Worm (Caenorhabditis elegans) whole organism, L4 larva: ENCODE results near the gene atg-4.2.

Source experiments
- F10B5.3 ChIP-seq: sonication (generic microtip); optimal IDR thresholded peaks from 2 replicates; lab custom pipeline; 2016; ENCODE audit warnings: mild to moderate bottlenecking, missing genetic modification characterization, missing compliant biosample characterization
- F37D6.2 ChIP-seq: sonication (generic microtip); optimal IDR thresholded peaks from 2 replicates; lab custom pipeline; 2016; ENCODE audit warnings: mild to moderate bottlenecking, missing genetic modification characterization, missing compliant biosample characterization
- F49E8.2 ChIP-seq: sonication (generic microtip); optimal IDR thresholded peaks from 2 replicates; lab custom pipeline; 2016; ENCODE audit warnings: missing compliant biosample characterization, mild to moderate bottlenecking, missing genetic modification characterization, borderline replicate concordance
- Y105C5A.15 ChIP-seq: fragments of 200-800 bp; sonication (Bioruptor generic); IDR thresholded peaks from 2 replicates; pipeline ENCODE4 v1.3.6; 2022; ENCODE audit warnings: missing genetic modification characterization, missing compliant biosample characterization
- Y48G9A.11 ChIP-seq: fragments of 200-800 bp; sonication (Bioruptor generic); IDR thresholded peaks from 2 replicates; pipeline ENCODE4 v1.3.6; 2022; ENCODE audit warnings: missing genetic modification reagents, missing genetic modification characterization, missing compliant biosample characterization
- Y5F2A.4 ChIP-seq: fragments of 200-800 bp; sonication (Bioruptor generic); optimal IDR thresholded peaks from 2 replicates; lab custom pipeline; 2018; ENCODE audit warnings: mild to moderate bottlenecking, missing genetic modification characterization, missing compliant biosample characterization
- aha-1 ChIP-seq: fragments of 150-350 bp; peaks from one replicate; lab custom pipeline; 2014; ENCODE audit warnings: missing biosample characterization, missing genetic modification characterization
- ceh-20 ChIP-seq: fragments of 200-800 bp; sonication (Bioruptor generic); IDR thresholded peaks from 2 replicates; pipeline ENCODE4 v1.3.6; 2022; ENCODE audit warnings: missing genetic modification reagents, missing genetic modification characterization, missing compliant biosample characterization
- ceh-32 ChIP-seq: sonication (generic microtip); optimal IDR thresholded peaks from 2 replicates; lab custom pipeline; 2016; ENCODE audit warnings: mild to moderate bottlenecking, missing genetic modification characterization, missing compliant biosample characterization; ENCODE audit not compliant: poor library complexity
- ces-1 ChIP-seq: fragments of 150-350 bp; sonication (generic microtip); optimal IDR thresholded peaks from 4 replicates; lab custom pipeline; 2014; ENCODE audit warnings: missing biosample characterization, missing genetic modification reagents, missing genetic modification characterization
- cey-2 ChIP-seq: sonication (generic microtip); optimal IDR thresholded peaks from 3 replicates; lab custom pipeline; 2017; ENCODE audit warnings: missing genetic modification characterization, mild to moderate bottlenecking, missing compliant biosample characterization, antibody characterized with exemption, borderline replicate concordance; ENCODE audit not compliant: insufficient read depth
- dmd-6 ChIP-seq: fragments of 200-800 bp; sonication (Bioruptor generic); IDR thresholded peaks from 2 replicates; pipeline ENCODE4 v1.3.6; 2022; ENCODE audit warnings: missing genetic modification reagents, missing genetic modification characterization, missing compliant biosample characterization
- dmd-9 ChIP-seq: fragments of 200-800 bp; sonication (Bioruptor generic); IDR thresholded peaks from 2 replicates; pipeline ENCODE4 v1.3.6; 2022; ENCODE audit warnings: missing genetic modification reagents, missing genetic modification characterization, missing compliant biosample characterization
- dve-1 ChIP-seq: sonication (generic microtip); optimal IDR thresholded peaks from 2 replicates; lab custom pipeline; 2017; ENCODE audit warnings: antibody characterized with exemption, mild to moderate bottlenecking, missing genetic modification characterization, missing compliant biosample characterization; ENCODE audit not compliant: insufficient read depth
- hlh-30 ChIP-seq: sonication (generic microtip); optimal IDR thresholded peaks from 2 replicates; lab custom pipeline; 2017; ENCODE audit warnings: antibody characterized with exemption, mild to moderate bottlenecking, missing genetic modification characterization, missing compliant biosample characterization; ENCODE audit not compliant: insufficient read depth
- lim-7 ChIP-seq: fragments of 200-800 bp; sonication (Bioruptor generic); IDR thresholded peaks from 2 replicates; pipeline ENCODE4 v1.3.6; 2022; ENCODE audit warnings: missing genetic modification characterization, missing compliant biosample characterization
- lin-1 ChIP-seq: fragments of 200-800 bp; sonication (Bioruptor generic); IDR thresholded peaks from 2 replicates; pipeline ENCODE4 v1.3.6; 2022; ENCODE audit warnings: missing genetic modification reagents, missing genetic modification characterization, missing compliant biosample characterization
- lin-39 ChIP-seq: fragments of 150-350 bp; optimal IDR thresholded peaks from 2 replicates; lab custom pipeline; 2014; ENCODE audit warnings: missing biosample characterization, missing genetic modification reagents, missing genetic modification characterization
- lir-3 ChIP-seq: sonication (generic microtip); optimal IDR thresholded peaks from 2 replicates; lab custom pipeline; 2016; ENCODE audit warnings: mild to moderate bottlenecking, missing genetic modification characterization, missing compliant biosample characterization
- lsy-2 ChIP-seq, 2 experiments: fragments of 150-350 bp in 1 of 2; sonication (generic microtip) in 1 of 2; optimal IDR thresholded peaks; 2 replicates each; lab custom pipeline; 2014 to 2017; ENCODE audit warnings: missing biosample characterization in 2 of 2, missing genetic modification characterization in 2 of 2
- madf-9 ChIP-seq: fragments of 200-800 bp; sonication (Bioruptor generic); conservative IDR thresholded peaks from 2 replicates; pipeline ENCODE4 v1.3.6; 2022; ENCODE audit warnings: missing genetic modification reagents, missing genetic modification characterization, missing compliant biosample characterization
- nhr-102 ChIP-seq: sonication (generic microtip); optimal IDR thresholded peaks from 2 replicates; lab custom pipeline; 2016; ENCODE audit warnings: mild to moderate bottlenecking, missing genetic modification characterization, moderate library complexity, missing compliant biosample characterization
- nhr-11 ChIP-seq: fragments of 150-350 bp; optimal IDR thresholded peaks from 2 replicates; lab custom pipeline; 2014; ENCODE audit warnings: missing biosample characterization, missing genetic modification characterization
- nhr-25 ChIP-seq: sonication (generic microtip); optimal IDR thresholded peaks from 2 replicates; lab custom pipeline; 2017; ENCODE audit warnings: missing genetic modification characterization, mild to moderate bottlenecking, missing compliant biosample characterization, antibody characterized with exemption, moderate library complexity, borderline replicate concordance; ENCODE audit not compliant: insufficient read depth
- nhr-28 ChIP-seq: fragments of 150-350 bp; optimal IDR thresholded peaks from 2 replicates; lab custom pipeline; 2014; ENCODE audit warnings: missing biosample characterization, missing genetic modification characterization
- nhr-41 ChIP-seq: fragments of 200-800 bp; sonication (Bioruptor generic); IDR thresholded peaks from 2 replicates; pipeline ENCODE4 v1.3.6; 2022; ENCODE audit warnings: missing genetic modification reagents, missing genetic modification characterization, missing compliant biosample characterization
- nhr-76 ChIP-seq: fragments of 150-350 bp; optimal IDR thresholded peaks from 2 replicates; lab custom pipeline; 2014; ENCODE audit warnings: missing biosample characterization, missing genetic modification characterization
- php-3 ChIP-seq: fragments of 200-800 bp; sonication (Bioruptor generic); IDR thresholded peaks from 2 replicates; pipeline ENCODE4 v1.3.6; 2022; ENCODE audit warnings: missing genetic modification reagents, missing genetic modification characterization, missing compliant biosample characterization
- set-16 ChIP-seq: fragments of 200-800 bp; sonication (Bioruptor generic); IDR thresholded peaks from 2 replicates; pipeline ENCODE4 v1.3.6; 2022; ENCODE audit warnings: missing genetic modification reagents, missing genetic modification characterization, missing compliant biosample characterization
- snpc-1.2 ChIP-seq: fragments of 200-800 bp; sonication (Bioruptor generic); IDR thresholded peaks from 2 replicates; pipeline ENCODE4 v1.3.6; 2022; ENCODE audit warnings: missing genetic modification reagents, missing genetic modification characterization, missing compliant biosample characterization
- unc-39 ChIP-seq: sonication (generic microtip); optimal IDR thresholded peaks from 2 replicates; lab custom pipeline; 2017; ENCODE audit warnings: missing biosample characterization, missing genetic modification characterization
- unc-62 ChIP-seq, 3 experiments: fragments of 150-350 bp in 1 of 3; sonication (generic microtip); optimal IDR thresholded peaks in 2 of 3; peaks in 1 of 3; 1 replicate in 1 of 3; 2 replicates in 2 of 3; lab custom pipeline; 2014 to 2017; ENCODE audit warnings: missing biosample characterization in 3 of 3, missing genetic modification characterization in 3 of 3, missing genetic modification reagents in 3 of 3, missing genotype in 1 of 3
- ztf-7 ChIP-seq: fragments of 150-350 bp; optimal IDR thresholded peaks from 2 replicates; lab custom pipeline; 2014; ENCODE audit warnings: missing biosample characterization, missing genetic modification characterization

The atg-4.2 gene

ce11 chrIV:11713289-11713688, 45.5 kb downstream of the atg-4.2 start:
- TF ChIP-seq F37D6.2 (tag; lab: Kevin White, UChicago): no peak
- TF ChIP-seq, all 104 proteins: peak for 0

ce11 chrIV:11714739-11715138, 46.9 kb downstream of the atg-4.2 start, which contains the start of gene magi-1:
TSS of gene magi-1 (plus strand) at chrIV:11715039.
- TF ChIP-seq hlh-30 (no peak), F49E8.2 (tag; lab: Kevin White, UChicago) (no peak), lin-39 (no peak), F10B5.3 (tag; lab: Kevin White, UChicago) (no peak), snpc-1.2 (GFP tag; lab: Robert Waterston, UW) (no peak), lsy-2 (tag; optimal IDR thresholded peaks at IDR 0.05; lab: Kevin White, UChicago) (no peak), lim-7 (GFP tag; lab: Robert Waterston, UW) (no peak), set-16 (GFP tag; lab: Robert Waterston, UW) (no peak), nhr-102 (no peak), nhr-41 (GFP tag; lab: Robert Waterston, UW) (no peak), php-3 (no peak), lin-1 (no peak), cey-2 (no peak)

DNA sequence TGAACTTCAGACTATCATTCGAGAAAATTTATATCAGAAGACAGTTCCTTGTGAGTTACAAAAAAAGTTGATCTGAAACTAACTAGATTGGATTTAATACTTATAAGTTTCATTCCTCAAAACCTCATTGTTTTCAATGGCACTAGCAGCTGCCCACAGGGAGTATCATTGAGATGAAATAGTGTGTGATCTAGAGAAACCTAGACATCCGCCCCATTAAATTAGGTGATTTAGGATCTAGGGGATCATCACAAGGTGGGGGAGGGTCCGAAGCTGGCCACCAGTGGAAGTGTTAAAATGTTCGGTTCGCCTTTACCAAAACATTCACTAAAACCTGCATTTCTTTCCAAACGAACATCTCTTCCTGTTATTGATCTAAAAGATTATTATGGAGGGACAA, 48.6 kb downstream of the atg-4.2 start:
- TF ChIP-seq ceh-32 (no peak), nhr-11 (tag; lab: Kevin White, UChicago) (peak; percentile 18)
- TF ChIP-seq, all 104 proteins: peak for 1

- no peak for TF ChIP-seq nhr-25 (tag; lab: Kevin White, UChicago)
- TF ChIP-seq lir-3: no peak
- no peak for TF ChIP-seq unc-39 (tag; lab: Kevin White, UChicago)
- TF ChIP-seq nhr-76: no peak
- no peak for TF ChIP-seq dmd-9
- peak; percentile 23 for TF ChIP-seq ces-1
- TF ChIP-seq madf-9 (GFP tag; lab: Robert Waterston, UW): no peak
- TF ChIP-seq lsy-2 (tag; optimal IDR thresholded peaks at IDR 0.05; lab: Kevin White, UChicago): peak in 1 of 2 experiments; percentile 8
- TF ChIP-seq, all 104 proteins: peak for 2
These were observed 49.5 kb downstream of the atg-4.2 start for ce11 chrIV:11717094-11717876.

- TF ChIP-seq unc-62 (GFP tag; optimal IDR thresholded peaks at IDR 0.05 in 1 of 2; lab: Kevin White, UChicago) (peak in 1 of 2 experiments; percentile 51), unc-62 (tag; optimal IDR thresholded peaks at IDR 0.05; lab: Kevin White, UChicago) (no peak), F49E8.2 (tag; lab: Kevin White, UChicago) (no peak), Y5F2A.4 (GFP tag; lab: Kevin White, UChicago) (no peak), nhr-28 (no peak), dve-1 (no peak), aha-1 (no peak), Y105C5A.15 (GFP tag; lab: Robert Waterston, UW) (no peak), dmd-6 (0 out of 2 replicates have a peak, but pooled peaks have one; percentile 10), Y48G9A.11 (GFP tag; lab: Robert Waterston, UW) (no peak), ztf-7 (tag; lab: Kevin White, UChicago) (no peak), ceh-20 (GFP tag; lab: Robert Waterston, UW) (no peak)
- TF ChIP-seq, all 104 proteins: peak for 2
These were observed 50.8 kb downstream of the atg-4.2 start for ce11 chrIV:11718653-11719052.
